Fruit fly (Drosophila melanogaster): Measurements from ENCODE around the gene slp2.

The slp2 gene

dm6 chr2L:3855528-3856189 is 19.0 kb downstream of the slp2 start (continued):
- TF ChIP-seq CG3065 (GFP tag; optimal IDR thresholded peaks at IDR 0.05), result no peak
- no peak for TF ChIP-seq CG11723 (GFP tag; optimal IDR thresholded peaks at IDR 0.05)
- TF ChIP-seq CG30403 (GFP tag; optimal IDR thresholded peaks at IDR 0.05), result peak; percentile 2
- no peak for TF ChIP-seq CG1832 (GFP tag; optimal IDR thresholded peaks at IDR 0.05)
- TF ChIP-seq slou (GFP tag; optimal IDR thresholded peaks at IDR 0.05), result no peak
- no peak for TF ChIP-seq CkIIα-i1 (GFP tag; IDR thresholded peaks at IDR 0.05)
- TF ChIP-seq Scr (GFP tag; IDR thresholded peaks at IDR 0.05; ENCODE audit: partially characterized antibody), result no peak
- peak; percentile 3 for TF ChIP-seq Lhr (GFP tag; optimal IDR thresholded peaks at IDR 0.05)
- TF ChIP-seq dimm (GFP tag; IDR thresholded peaks at IDR 0.05), result no peak
- TF ChIP-seq ttk (GFP tag; IDR thresholded peaks at IDR 0.05), result no peak
- TF ChIP-seq CG2199 (GFP tag; IDR thresholded peaks at IDR 0.05), result 0 out of 3 replicates have a peak, but pooled peaks have one; percentile 23
- no peak for TF ChIP-seq jumu (GFP tag; optimal IDR thresholded peaks at IDR 0.05)
- no peak for TF ChIP-seq CG2875 (GFP tag; optimal IDR thresholded peaks at IDR 0.05)
- no peak for TF ChIP-seq CG11456 (GFP tag; IDR thresholded peaks at IDR 0.05)
- no peak for TF ChIP-seq Mes4 (GFP tag; optimal IDR thresholded peaks at IDR 0.05)
- no peak for TF ChIP-seq Ets97D (GFP tag; optimal IDR thresholded peaks at IDR 0.05)
- no peak for TF ChIP-seq abd-A (tag; optimal IDR thresholded peaks at IDR 0.05)
- TF ChIP-seq chn (GFP tag; optimal IDR thresholded peaks at IDR 0.05), result no peak
- no peak for TF ChIP-seq grn (GFP tag; optimal IDR thresholded peaks at IDR 0.05)
- TF ChIP-seq CHES-1-like (GFP tag; optimal IDR thresholded peaks at IDR 0.05), result no peak
- peak; percentile 33 for TF ChIP-seq CG2678 (tag; optimal IDR thresholded peaks at IDR 0.05)
- no peak for TF ChIP-seq Sin3A (optimal IDR thresholded peaks at IDR 0.05)
- TF ChIP-seq Dad (GFP tag; optimal IDR thresholded peaks at IDR 0.05), result no peak
- TF ChIP-seq pan (optimal IDR thresholded peaks at IDR 0.05), result no peak
- TF ChIP-seq pan (GFP tag; optimal IDR thresholded peaks at IDR 0.05 in 1 of 2, IDR thresholded peaks at IDR 0.05 in 1 of 2), result no peak
- peak; percentile 13; the same call in 1 of the 3 replicates for TF ChIP-seq row (GFP tag; IDR thresholded peaks at IDR 0.05)
- no peak for TF ChIP-seq H15 (GFP tag; IDR thresholded peaks at IDR 0.05)
- TF ChIP-seq Dfd (GFP tag; optimal IDR thresholded peaks at IDR 0.05), result no peak
- TF ChIP-seq gcm2 (GFP tag; optimal IDR thresholded peaks at IDR 0.05), result no peak
- no peak for TF ChIP-seq CG7786 (GFP tag; optimal IDR thresholded peaks at IDR 0.05)
- no peak for TF ChIP-seq CG13894 (tag; optimal IDR thresholded peaks at IDR 0.05)
- TF ChIP-seq Trl (optimal IDR thresholded peaks at IDR 0.05), result no peak
- TF ChIP-seq Trl (GFP tag; optimal IDR thresholded peaks at IDR 0.05), result no peak
- no peak for TF ChIP-seq tgo (GFP tag; IDR thresholded peaks at IDR 0.05)
- TF ChIP-seq hkb (optimal IDR thresholded peaks at IDR 0.05), result no peak
- no peak for TF ChIP-seq hkb (GFP tag; IDR thresholded peaks at IDR 0.05)
- no peak for TF ChIP-seq fd3F (GFP tag; optimal IDR thresholded peaks at IDR 0.05)
- TF ChIP-seq CG15601 (tag; optimal IDR thresholded peaks at IDR 0.05), result no peak
- no peak for TF ChIP-seq ato (GFP tag; IDR thresholded peaks at IDR 0.05; ENCODE audit: partially characterized antibody)
- no peak for TF ChIP-seq pfk (GFP tag; optimal IDR thresholded peaks at IDR 0.05)
- no peak for TF ChIP-seq trem (tag; optimal IDR thresholded peaks at IDR 0.05)
- TF ChIP-seq Sry-β (GFP tag; optimal IDR thresholded peaks at IDR 0.05), result no peak
- TF ChIP-seq dm (GFP tag; optimal IDR thresholded peaks at IDR 0.05), result no peak
- TF ChIP-seq fd102C (GFP tag; optimal IDR thresholded peaks at IDR 0.05), result no peak
- no peak for TF ChIP-seq lov (optimal IDR thresholded peaks at IDR 0.05)
- TF ChIP-seq lov (GFP tag; IDR thresholded peaks at IDR 0.05), result no peak
- TF ChIP-seq Ets65A (GFP tag), result no peak
- TF ChIP-seq CG12769 (tag; optimal IDR thresholded peaks at IDR 0.05), result no peak
- peak; percentile 41; the same call in 1 of the 3 replicates for TF ChIP-seq dysf (GFP tag; IDR thresholded peaks at IDR 0.05)
- no peak for TF ChIP-seq eve (GFP tag; optimal IDR thresholded peaks at IDR 0.05)
- no peak for TF ChIP-seq CG11247 (GFP tag; IDR thresholded peaks at IDR 0.05)
- TF ChIP-seq unpg (GFP tag; optimal IDR thresholded peaks at IDR 0.05), result peak; percentile 41
- TF ChIP-seq Ada2b (GFP tag; IDR thresholded peaks at IDR 0.05), result no peak
